Worm (Caenorhabditis elegans): ENCODE data around the gene sox-3.

DNA sequence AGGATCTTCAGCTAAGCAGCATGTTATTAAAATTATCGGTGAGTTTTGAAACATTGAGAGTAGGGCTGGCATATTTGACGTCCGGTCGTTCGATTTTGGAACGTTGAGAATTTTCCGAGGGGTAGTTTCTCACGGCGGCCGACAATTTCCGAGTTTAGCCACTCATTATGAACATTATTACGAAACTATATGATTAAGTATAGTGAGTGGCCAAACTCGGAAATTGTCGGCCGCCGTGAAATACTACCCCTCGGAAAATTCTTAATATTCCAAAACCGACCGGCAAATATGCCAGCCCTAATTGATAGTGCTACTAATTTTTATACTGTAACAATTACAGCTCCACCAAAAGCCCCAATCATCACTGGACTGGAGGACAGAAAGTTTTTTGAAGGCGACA, 35.4 kb downstream of the sox-3 start:
- TF ChIP-seq flt-1 (GFP tag; IDR thresholded peaks at IDR 0.05) (no peak), ama-1 (optimal IDR thresholded peaks at IDR 0.05) (no peak), B0310.2 (tag; optimal IDR thresholded peaks at IDR 0.05) (no peak), scrt-1 (GFP tag; IDR thresholded peaks at IDR 0.05) (no peak), hmg-4 (GFP tag; optimal IDR thresholded peaks at IDR 0.05) (no peak), ceh-36 (tag; optimal IDR thresholded peaks at IDR 0.05) (no peak)
